Worm (Caenorhabditis elegans): ENCODE results near the gene his-1.

- TF ChIP-seq elt-3 (tag; optimal IDR thresholded peaks at IDR 0.05) = no peak
- TF ChIP-seq pha-4 (tag; optimal IDR thresholded peaks at IDR 0.05) = no peak
- no peak for TF ChIP-seq nhr-2 (tag; optimal IDR thresholded peaks at IDR 0.05)
- no peak for TF ChIP-seq nhr-76 (tag; optimal IDR thresholded peaks at IDR 0.05)
- TF ChIP-seq mab-5 (tag; optimal IDR thresholded peaks at IDR 0.05) = no peak
- no peak for TF ChIP-seq blmp-1 (tag; optimal IDR thresholded peaks at IDR 0.05)
- no peak for TF ChIP-seq ceh-83 (GFP tag; optimal IDR thresholded peaks at IDR 0.05)
- no peak for TF ChIP-seq unc-120 (tag; optimal IDR thresholded peaks at IDR 0.05; ENCODE audit: poor library complexity, severe bottlenecking)
- no peak for TF ChIP-seq cnd-1 (tag; optimal IDR thresholded peaks at IDR 0.05)
- TF ChIP-seq lin-32 (GFP tag; optimal IDR thresholded peaks at IDR 0.05) = no peak
Measured at ce11 chrV:16016977-16017376, 25.3 kb upstream of the his-1 start.
